Fruit fly (Drosophila melanogaster) whole organism, embryonic: ENCODE measurements around the gene Sfp33A4.
A peak's percentile ranks its signal among the peaks of the same experiment; 100 is the strongest.

Experiments used
- Abd-B ChIP-seq: fragments of 200-800 bp; sonication (Bioruptor generic); optimal IDR thresholded peaks from 2 replicates; lab custom pipeline; 2018; ENCODE audit warnings: missing biosample characterization, mild to moderate bottlenecking, missing genetic modification characterization, moderate library complexity
- BEAF-32 ChIP-seq: fragments of 200-800 bp; sonication (Bioruptor generic); optimal IDR thresholded peaks from 3 replicates; lab custom pipeline; 2017; ENCODE audit warnings: missing biosample characterization, missing genetic modification characterization, mild to moderate bottlenecking, moderate library complexity, missing genetic modification reagents
- CG10565 ChIP-seq: fragments of 200-800 bp; sonication (Bioruptor generic); optimal IDR thresholded peaks from 3 replicates; lab custom pipeline; 2016; ENCODE audit warnings: missing biosample characterization, mild to moderate bottlenecking, missing genetic modification characterization
- CG11093 ChIP-seq: fragments of 200-800 bp; sonication (Bioruptor generic); IDR thresholded peaks from 3 replicates; pipeline ENCODE4 v1.3.6; 2022; ENCODE audit warnings: missing biosample characterization, missing genetic modification characterization
- CG13624 ChIP-seq: fragments of 200-800 bp; sonication (Bioruptor generic); optimal IDR thresholded peaks from 2 replicates; lab custom pipeline; 2016; ENCODE audit warnings: missing biosample characterization, missing genetic modification characterization
- CG17612 ChIP-seq: fragments of 200-800 bp; sonication (Bioruptor generic); IDR thresholded peaks from 2 replicates; pipeline ENCODE4 v1.3.6; 2022; ENCODE audit warnings: missing biosample characterization, missing genetic modification characterization
- CG1792 ChIP-seq: fragments of 200-800 bp; sonication (Bioruptor generic); optimal IDR thresholded peaks from 2 replicates; lab custom pipeline; 2016; ENCODE audit warnings: missing biosample characterization, missing genetic modification characterization
- CG18599 ChIP-seq: fragments of 200-800 bp; sonication (Bioruptor generic); optimal IDR thresholded peaks from 3 replicates; lab custom pipeline; 2017; ENCODE audit warnings: missing biosample characterization, missing genetic modification characterization, mild to moderate bottlenecking, moderate library complexity, missing genetic modification reagents
- CG30020 ChIP-seq: fragments of 200-800 bp; optimal IDR thresholded peaks from 2 replicates; lab custom pipeline; 2019; ENCODE audit warnings: missing biosample characterization, mild to moderate bottlenecking, missing genetic modification characterization, moderate library complexity
- CG3407 ChIP-seq: fragments of 200-800 bp; sonication (Bioruptor generic); optimal IDR thresholded peaks from 2 replicates; lab custom pipeline; 2018; ENCODE audit warnings: missing biosample characterization, mild to moderate bottlenecking, missing genetic modification characterization
- CG34376 ChIP-seq: fragments of 200-800 bp; sonication (Bioruptor generic); optimal IDR thresholded peaks from 2 replicates; lab custom pipeline; 2018; ENCODE audit warnings: missing biosample characterization, mild to moderate bottlenecking, missing genetic modification characterization
- CG42726 ChIP-seq: fragments of 200-800 bp; sonication (Bioruptor generic); IDR thresholded peaks from 2 replicates; pipeline ENCODE4 v1.3.6; 2022; ENCODE audit warnings: missing biosample characterization, missing genetic modification characterization; ENCODE audit not compliant: partially characterized antibody
- CG5953 ChIP-seq: fragments of 200-800 bp; sonication (Bioruptor generic); IDR thresholded peaks from 2 replicates; pipeline ENCODE4 v1.3.6; 2022; ENCODE audit warnings: missing biosample characterization, missing genetic modification characterization
- CG7928 ChIP-seq: fragments of 200-800 bp; sonication (Bioruptor generic); optimal IDR thresholded peaks from 2 replicates; lab custom pipeline; 2017; ENCODE audit warnings: missing biosample characterization, mild to moderate bottlenecking, missing genetic modification characterization
- CG8359 ChIP-seq: fragments of 200-800 bp; sonication (Bioruptor generic); optimal IDR thresholded peaks from 2 replicates; lab custom pipeline; 2017; ENCODE audit warnings: missing biosample characterization, mild to moderate bottlenecking, missing genetic modification characterization, borderline replicate concordance
- CG9609 ChIP-seq: fragments of 200-800 bp; sonication (Bioruptor generic); optimal IDR thresholded peaks from 3 replicates; lab custom pipeline; 2016; ENCODE audit warnings: missing biosample characterization, missing genetic modification characterization
- CG9727 ChIP-seq: fragments of 200-800 bp; sonication (Bioruptor generic); optimal IDR thresholded peaks from 3 replicates; lab custom pipeline; 2017; ENCODE audit warnings: missing biosample characterization, mild to moderate bottlenecking, missing genetic modification characterization
- CG9817 ChIP-seq: fragments of 200-800 bp; sonication (Bioruptor generic); optimal IDR thresholded peaks from 2 replicates; lab custom pipeline; 2018; ENCODE audit warnings: missing biosample characterization, mild to moderate bottlenecking, missing genetic modification characterization, moderate library complexity
- D ChIP-seq, 2 experiments: fragments of 200-800 bp in 1 of 2; fragments of >200 bp in 1 of 2; sonication (Bioruptor generic) in 1 of 2; optimal IDR thresholded peaks; 2 replicates in 1 of 2; 3 replicates in 1 of 2; lab custom pipeline; 2017; ENCODE audit warnings: mild to moderate bottlenecking in 1 of 2, missing biosample characterization in 1 of 2, missing genetic modification characterization in 1 of 2, missing genetic modification reagents in 1 of 2
- Eip74EF ChIP-seq, 2 experiments: fragments of 200-800 bp in 1 of 2; fragments of >200 bp in 1 of 2; sonication (Bioruptor generic) in 1 of 2; optimal IDR thresholded peaks; 2 replicates each; lab custom pipeline; 2017 to 2019; ENCODE audit warnings: missing biosample characterization in 2 of 2, missing genetic modification characterization in 2 of 2, mild to moderate bottlenecking in 1 of 2, moderate library complexity in 1 of 2
- HLH54F ChIP-seq: fragments of 200-800 bp; sonication (Bioruptor generic); optimal IDR thresholded peaks from 3 replicates; lab custom pipeline; 2016; ENCODE audit warnings: missing biosample characterization, missing genetic modification characterization
- Jarid2 ChIP-seq: fragments of 200-800 bp; sonication (Bioruptor generic); optimal IDR thresholded peaks from 3 replicates; lab custom pipeline; 2017; ENCODE audit warnings: mild to moderate bottlenecking, missing biosample characterization, missing genetic modification reagents, missing genetic modification characterization
- Sry-β ChIP-seq: fragments of 200-800 bp; sonication (Bioruptor generic); optimal IDR thresholded peaks from 2 replicates; lab custom pipeline; 2018; ENCODE audit warnings: missing biosample characterization, mild to moderate bottlenecking, missing genetic modification characterization, moderate library complexity
- Tbp ChIP-seq: fragments of >200 bp; optimal IDR thresholded peaks from 2 replicates; lab custom pipeline; 2018; ENCODE audit warnings: missing biosample characterization, missing genetic modification characterization
- cg ChIP-seq: fragments of 200-800 bp; sonication (Bioruptor generic); optimal IDR thresholded peaks from 3 replicates; lab custom pipeline; 2019; ENCODE audit warnings: missing biosample characterization, mild to moderate bottlenecking, missing genetic modification characterization, moderate library complexity
- corto ChIP-seq: fragments of 200-800 bp; sonication (Bioruptor generic); optimal IDR thresholded peaks from 2 replicates; lab custom pipeline; 2016; ENCODE audit warnings: missing biosample characterization, mild to moderate bottlenecking, missing genetic modification characterization, moderate library complexity
- h ChIP-seq: fragments of >200 bp; optimal IDR thresholded peaks from 2 replicates; lab custom pipeline; 2017
- her ChIP-seq: fragments of 200-800 bp; sonication (Bioruptor generic); optimal IDR thresholded peaks from 2 replicates; lab custom pipeline; 2016; ENCODE audit warnings: missing biosample characterization, missing genetic modification characterization
- lbe ChIP-seq: fragments of 200-800 bp; sonication (Bioruptor generic); optimal IDR thresholded peaks from 2 replicates; lab custom pipeline; 2016; ENCODE audit warnings: missing biosample characterization, mild to moderate bottlenecking, missing genetic modification characterization
- mirr ChIP-seq: fragments of 200-800 bp; sonication (Bioruptor generic); optimal IDR thresholded peaks from 3 replicates; lab custom pipeline; 2018; ENCODE audit warnings: missing biosample characterization, mild to moderate bottlenecking, missing genetic modification characterization
- nmo ChIP-seq: fragments of 200-800 bp; sonication (Bioruptor generic); optimal IDR thresholded peaks from 2 replicates; lab custom pipeline; 2018; ENCODE audit warnings: missing biosample characterization, mild to moderate bottlenecking, missing genetic modification characterization, moderate library complexity
- pfk ChIP-seq: fragments of 200-800 bp; sonication (Bioruptor generic); optimal IDR thresholded peaks from 2 replicates; lab custom pipeline; 2018; ENCODE audit warnings: missing biosample characterization, mild to moderate bottlenecking, missing genetic modification characterization, moderate library complexity
- pnt ChIP-seq: fragments of 200-800 bp; sonication (Bioruptor generic); optimal IDR thresholded peaks from 3 replicates; lab custom pipeline; 2016; ENCODE audit warnings: missing biosample characterization, missing genetic modification characterization
- sob ChIP-seq: fragments of 200-800 bp; sonication (Bioruptor generic); IDR thresholded peaks from 2 replicates; pipeline ENCODE4 v1.3.6; 2022; ENCODE audit warnings: missing biosample characterization, missing genetic modification characterization
- tx ChIP-seq: fragments of 200-800 bp; sonication (Bioruptor generic); optimal IDR thresholded peaks from 2 replicates; lab custom pipeline; 2016; ENCODE audit warnings: missing biosample characterization, missing genetic modification characterization
- yki ChIP-seq: fragments of >200 bp; optimal IDR thresholded peaks from 3 replicates; lab custom pipeline; 2018
- zen ChIP-seq: fragments of 200-800 bp; sonication (Bioruptor generic); optimal IDR thresholded peaks from 3 replicates; lab custom pipeline; 2018; ENCODE audit warnings: missing biosample characterization, mild to moderate bottlenecking, missing genetic modification characterization, moderate library complexity

Sfp33A4 gene

dm6 chr2L:11829277-11829676, 7.8 kb upstream of the Sfp33A4 start, which contains the start of gene esc (continued):
- TF ChIP-seq pfk (GFP tag; lab: Kevin White, UChicago), result no peak
- peak; percentile 62 for TF ChIP-seq zen (tag; lab: Kevin White, UChicago)
- no peak for TF ChIP-seq CG30020 (tag; lab: Kevin White, UChicago)

dm6 chr2L:11833786-11834185, 3.3 kb upstream of the Sfp33A4 start, which contains the start of gene CG45011:
Gene CG45011 (plus strand): TSS chr2L:11834086.
- TF ChIP-seq Tbp, result no peak
- no peak for TF ChIP-seq CG17612

dm6 chr2L:11834308-11834707, 2.7 kb upstream of the Sfp33A4 start, which contains the start of gene CG45012:
Gene CG45012 (plus strand): TSS chr2L:11834608.
- no peak for TF ChIP-seq CG8359 (GFP tag; lab: Kevin White, UChicago)
- no peak for TF ChIP-seq CG3407 (GFP tag; lab: Kevin White, UChicago)
- TF ChIP-seq CG9727 (GFP tag; lab: Kevin White, UChicago), result no peak
- TF ChIP-seq mirr (GFP tag; lab: Kevin White, UChicago), result no peak
- TF ChIP-seq corto (GFP tag; lab: Kevin White, UChicago), result no peak
- TF ChIP-seq Sry-β (GFP tag; lab: Kevin White, UChicago), result no peak
- TF ChIP-seq h (lab: Kevin White, UChicago), result no peak
- no peak for TF ChIP-seq CG1792 (GFP tag; lab: Kevin White, UChicago)
- TF ChIP-seq yki, result no peak
- no peak for TF ChIP-seq tx (GFP tag; lab: Kevin White, UChicago)
- no peak for TF ChIP-seq Abd-B (GFP tag; lab: Kevin White, UChicago)
- TF ChIP-seq D (optimal IDR thresholded peaks at IDR 0.05; lab: Kevin White, UChicago), result no peak
- TF ChIP-seq D (GFP tag; optimal IDR thresholded peaks at IDR 0.05; lab: Kevin White, UChicago), result no peak
- TF ChIP-seq BEAF-32 (GFP tag; lab: Kevin White, UChicago), result no peak
- TF ChIP-seq cg, result no peak
- no peak for TF ChIP-seq CG13624
- no peak for TF ChIP-seq CG9817 (tag; lab: Kevin White, UChicago)
- TF ChIP-seq CG5953 (GFP tag; lab: Robert Waterston, UW), result no peak

- TF ChIP-seq Eip74EF (GFP tag; optimal IDR thresholded peaks at IDR 0.05; lab: Kevin White, UChicago), result no peak
- no peak for TF ChIP-seq CG10565
- TF ChIP-seq lbe (GFP tag; lab: Kevin White, UChicago), result no peak
- no peak for TF ChIP-seq her (GFP tag; lab: Kevin White, UChicago)
- no peak for TF ChIP-seq pnt (GFP tag; lab: Kevin White, UChicago)
- TF ChIP-seq sob (GFP tag; lab: Robert Waterston, UW), result no peak
- no peak for TF ChIP-seq CG34376 (GFP tag; lab: Kevin White, UChicago)
- TF ChIP-seq CG9609 (GFP tag; lab: Kevin White, UChicago), result no peak
- TF ChIP-seq CG8359 (GFP tag; lab: Kevin White, UChicago), result no peak
- no peak for TF ChIP-seq Jarid2 (GFP tag; lab: Kevin White, UChicago)
- no peak for TF ChIP-seq HLH54F (GFP tag; lab: Kevin White, UChicago)
- TF ChIP-seq nmo (GFP tag; lab: Kevin White, UChicago), result no peak
- no peak for TF ChIP-seq CG42726 (GFP tag; lab: Robert Waterston, UW)
- TF ChIP-seq CG11093 (GFP tag; lab: Robert Waterston, UW), result no peak
- no peak for TF ChIP-seq CG18599 (GFP tag; lab: Kevin White, UChicago)
- no peak for TF ChIP-seq CG7928 (GFP tag; lab: Kevin White, UChicago)
Observed at dm6 chr2L:11837413-11837812, 370 bp downstream of the Sfp33A4 start, which contains the start of gene Sfp33A2. Gene Sfp33A2 (plus strand): TSS chr2L:11837713.
